Fruit fly (Drosophila melanogaster) whole organism, embryonic: ENCODE results near the gene CG33191.

ENCODE experiments used
- Atf6 ChIP-seq: fragments of 200-800 bp; sonication (Bioruptor generic); IDR thresholded peaks from 2 replicates; pipeline ENCODE4 v1.3.6; 2022; ENCODE audit warnings: missing biosample characterization, missing genetic modification characterization
- B-H2 ChIP-seq: fragments of 200-800 bp; sonication (Bioruptor generic); optimal IDR thresholded peaks from 2 replicates; lab custom pipeline; 2018; ENCODE audit warnings: missing biosample characterization, mild to moderate bottlenecking, missing genetic modification characterization
- CG11456 ChIP-seq: fragments of 200-800 bp; sonication (Bioruptor generic); IDR thresholded peaks from 3 replicates; pipeline ENCODE4 v1.3.6; 2022; ENCODE audit warnings: missing biosample characterization, missing genetic modification characterization
- CG12659 ChIP-seq: fragments of 200-800 bp; sonication (Bioruptor generic); optimal IDR thresholded peaks from 3 replicates; lab custom pipeline; 2017; ENCODE audit warnings: mild to moderate bottlenecking, missing biosample characterization, missing genetic modification reagents, missing genetic modification characterization
- CG13894 ChIP-seq: fragments of 200-800 bp; sonication (Bioruptor generic); optimal IDR thresholded peaks from 3 replicates; lab custom pipeline; 2018; ENCODE audit warnings: missing biosample characterization, mild to moderate bottlenecking, missing genetic modification characterization, moderate library complexity
- CG17612 ChIP-seq: fragments of 200-800 bp; sonication (Bioruptor generic); IDR thresholded peaks from 2 replicates; pipeline ENCODE4 v1.3.6; 2022; ENCODE audit warnings: missing biosample characterization, missing genetic modification characterization
- CG2875 ChIP-seq: fragments of 200-800 bp; sonication (Bioruptor generic); optimal IDR thresholded peaks from 2 replicates; lab custom pipeline; 2017; ENCODE audit warnings: missing biosample characterization, mild to moderate bottlenecking, missing genetic modification characterization, missing genetic modification reagents
- CG30431 ChIP-seq: fragments of 200-800 bp; sonication (Bioruptor generic); optimal IDR thresholded peaks from 2 replicates; lab custom pipeline; 2017; ENCODE audit warnings: missing biosample characterization, missing genetic modification characterization
- CG34224 ChIP-seq: fragments of 200-800 bp; sonication (Bioruptor generic); IDR thresholded peaks from 3 replicates; pipeline ENCODE4 v1.3.6; 2022; ENCODE audit warnings: missing biosample characterization, missing genetic modification characterization; ENCODE audit not compliant: partially characterized antibody
- CG42726 ChIP-seq: fragments of 200-800 bp; sonication (Bioruptor generic); IDR thresholded peaks from 2 replicates; pipeline ENCODE4 v1.3.6; 2022; ENCODE audit warnings: missing biosample characterization, missing genetic modification characterization; ENCODE audit not compliant: partially characterized antibody
- CG4730 ChIP-seq: fragments of 200-800 bp; sonication (Bioruptor generic); IDR thresholded peaks from 2 replicates; pipeline ENCODE4 v1.3.6; 2022; ENCODE audit warnings: missing biosample characterization, missing genetic modification characterization
- CG5245 ChIP-seq: fragments of 200-800 bp; sonication (Bioruptor generic); optimal IDR thresholded peaks from 3 replicates; lab custom pipeline; 2016; ENCODE audit warnings: missing biosample characterization, missing genetic modification characterization
- CG6272 ChIP-seq: fragments of 200-800 bp; sonication (Bioruptor generic); IDR thresholded peaks from 2 replicates; pipeline ENCODE4 v1.3.6; 2022; ENCODE audit warnings: missing biosample characterization, missing genetic modification characterization
- CG7786 ChIP-seq: fragments of 200-800 bp; sonication (Bioruptor generic); optimal IDR thresholded peaks from 2 replicates; lab custom pipeline; 2016; ENCODE audit warnings: missing biosample characterization, missing genetic modification characterization
- CG8478 ChIP-seq: fragments of >200 bp; optimal IDR thresholded peaks from 2 replicates; lab custom pipeline; 2018
- Dfd ChIP-seq, 2 experiments: fragments of >200 bp; optimal IDR thresholded peaks; 2 replicates each; lab custom pipeline; 2017; ENCODE audit warnings: missing biosample characterization in 2 of 2, missing genetic modification characterization in 2 of 2
- Dip2 ChIP-seq: fragments of 200-800 bp; sonication (Bioruptor generic); IDR thresholded peaks from 2 replicates; pipeline ENCODE4 v1.3.6; 2022; ENCODE audit warnings: missing biosample characterization, missing genetic modification characterization
- Drgx ChIP-seq: fragments of 200-800 bp; sonication (Bioruptor generic); IDR thresholded peaks from 2 replicates; pipeline ENCODE4 v1.3.6; 2022; ENCODE audit warnings: missing biosample characterization, missing genetic modification characterization
- Ets65A ChIP-seq: fragments of 200-800 bp; sonication (Bioruptor generic); peaks from one replicate; lab custom pipeline; 2016; ENCODE audit warnings: missing biosample characterization, missing genetic modification characterization
- Fer1 ChIP-seq: fragments of 200-800 bp; sonication (Bioruptor generic); optimal IDR thresholded peaks from 2 replicates; lab custom pipeline; 2017; ENCODE audit warnings: missing biosample characterization, mild to moderate bottlenecking, missing genetic modification characterization
- GATAe ChIP-seq: fragments of 200-800 bp; sonication (Bioruptor generic); conservative IDR thresholded peaks from 2 replicates; pipeline ENCODE4 v1.3.6; 2022; ENCODE audit warnings: missing biosample characterization, missing genetic modification characterization
- Mrtf ChIP-seq: fragments of 200-800 bp; sonication (Bioruptor generic); IDR thresholded peaks from 3 replicates; pipeline ENCODE4 v1.3.6; 2022; ENCODE audit warnings: missing biosample characterization, missing genetic modification characterization
- NK7.1 ChIP-seq: fragments of 200-800 bp; sonication (Bioruptor generic); optimal IDR thresholded peaks from 3 replicates; lab custom pipeline; 2016; ENCODE audit warnings: missing biosample characterization, missing genetic modification characterization
- Neu2 ChIP-seq: fragments of 200-800 bp; sonication (Bioruptor generic); optimal IDR thresholded peaks from 3 replicates; lab custom pipeline; 2016; ENCODE audit warnings: missing biosample characterization, missing genetic modification characterization, borderline replicate concordance
- Oaz ChIP-seq: fragments of 200-800 bp; sonication (Bioruptor generic); IDR thresholded peaks from 2 replicates; pipeline ENCODE4 v1.3.6; 2022; ENCODE audit warnings: missing biosample characterization, missing genetic modification characterization
- Rx ChIP-seq: fragments of 200-800 bp; sonication (Bioruptor generic); IDR thresholded peaks from 2 replicates; pipeline ENCODE4 v1.3.6; 2022; ENCODE audit warnings: missing biosample characterization, missing genetic modification characterization
- amos ChIP-seq: fragments of 200-800 bp; sonication (Bioruptor generic); IDR thresholded peaks from 2 replicates; pipeline ENCODE4 v1.3.6; 2022; ENCODE audit warnings: missing biosample characterization, missing genetic modification characterization; ENCODE audit not compliant: partially characterized antibody
- aop ChIP-seq: fragments of 200-800 bp; sonication (Bioruptor generic); IDR thresholded peaks from 2 replicates; pipeline ENCODE4 v1.3.6; 2022; ENCODE audit warnings: missing biosample characterization, missing genetic modification characterization
- bsh ChIP-seq, 2 experiments: fragments of 200-800 bp; sonication (Bioruptor generic); optimal IDR thresholded peaks; 2 replicates each; lab custom pipeline; 2017 to 2018; ENCODE audit warnings: mild to moderate bottlenecking in 2 of 2, missing biosample characterization in 2 of 2, missing genetic modification characterization in 2 of 2, moderate library complexity in 1 of 2
- cad ChIP-seq: fragments of >200 bp; optimal IDR thresholded peaks from 2 replicates; lab custom pipeline; 2017; ENCODE audit warnings: missing biosample characterization, missing genetic modification characterization
- cato ChIP-seq: fragments of 200-800 bp; sonication (Bioruptor generic); optimal IDR thresholded peaks from 2 replicates; lab custom pipeline; 2016; ENCODE audit warnings: missing biosample characterization, missing genetic modification characterization, borderline replicate concordance
- cg ChIP-seq: fragments of 200-800 bp; sonication (Bioruptor generic); optimal IDR thresholded peaks from 3 replicates; lab custom pipeline; 2019; ENCODE audit warnings: missing biosample characterization, mild to moderate bottlenecking, missing genetic modification characterization, moderate library complexity
- gcm ChIP-seq: fragments of 200-800 bp; sonication (Bioruptor generic); optimal IDR thresholded peaks from 2 replicates; lab custom pipeline; 2019; ENCODE audit warnings: missing biosample characterization, mild to moderate bottlenecking, missing genetic modification characterization, moderate library complexity
- hb ChIP-seq: fragments of 200-800 bp; sonication (Bioruptor generic); IDR thresholded peaks from 3 replicates; pipeline ENCODE4 v1.3.6; 2022; ENCODE audit warnings: missing biosample characterization, missing genetic modification characterization; ENCODE audit not compliant: partially characterized antibody
- hth ChIP-seq: fragments of >200 bp; optimal IDR thresholded peaks from 2 replicates; lab custom pipeline; 2017; ENCODE audit warnings: inconsistent platforms
- jigr1 ChIP-seq: fragments of 200-800 bp; sonication (Bioruptor generic); IDR thresholded peaks from 3 replicates; pipeline ENCODE4 v1.3.6; 2022; ENCODE audit warnings: missing biosample characterization, missing genetic modification characterization
- jing ChIP-seq: fragments of 200-800 bp; sonication (Bioruptor generic); optimal IDR thresholded peaks from 2 replicates; lab custom pipeline; 2018; ENCODE audit warnings: missing biosample characterization, mild to moderate bottlenecking, missing genetic modification characterization
- nau ChIP-seq: fragments of 200-800 bp; sonication (Bioruptor generic); optimal IDR thresholded peaks from 3 replicates; lab custom pipeline; 2017; ENCODE audit warnings: missing biosample characterization, mild to moderate bottlenecking, missing genetic modification characterization, missing genetic modification reagents
- odd ChIP-seq: fragments of 200-800 bp; sonication (Bioruptor generic); optimal IDR thresholded peaks from 2 replicates; lab custom pipeline; 2017; ENCODE audit warnings: missing biosample characterization, mild to moderate bottlenecking, missing genetic modification characterization
- pfk ChIP-seq: fragments of 200-800 bp; sonication (Bioruptor generic); optimal IDR thresholded peaks from 2 replicates; lab custom pipeline; 2018; ENCODE audit warnings: missing biosample characterization, mild to moderate bottlenecking, missing genetic modification characterization, moderate library complexity
- run ChIP-seq: fragments of 200-800 bp; sonication (Bioruptor generic); optimal IDR thresholded peaks from 3 replicates; lab custom pipeline; 2018; ENCODE audit warnings: missing biosample characterization, mild to moderate bottlenecking, missing genetic modification characterization
- stc ChIP-seq: fragments of 200-800 bp; sonication (Bioruptor generic); IDR thresholded peaks from 2 replicates; pipeline ENCODE4 v1.3.6; 2022; ENCODE audit warnings: missing biosample characterization, missing genetic modification characterization
- sug ChIP-seq: fragments of 200-800 bp; optimal IDR thresholded peaks from 2 replicates; lab custom pipeline; 2019; ENCODE audit warnings: missing biosample characterization, mild to moderate bottlenecking, missing genetic modification characterization, moderate library complexity
- trem ChIP-seq: fragments of 200-800 bp; optimal IDR thresholded peaks from 3 replicates; lab custom pipeline; 2019; ENCODE audit warnings: missing biosample characterization, mild to moderate bottlenecking, missing genetic modification characterization, moderate library complexity
- tx ChIP-seq: fragments of 200-800 bp; sonication (Bioruptor generic); optimal IDR thresholded peaks from 2 replicates; lab custom pipeline; 2016; ENCODE audit warnings: missing biosample characterization, missing genetic modification characterization
- zen2 ChIP-seq: fragments of 200-800 bp; sonication (Bioruptor generic); IDR thresholded peaks from 3 replicates; pipeline ENCODE4 v1.3.6; 2022; ENCODE audit warnings: missing biosample characterization, missing genetic modification characterization; ENCODE audit not compliant: partially characterized antibody

The CG33191 gene

DNA sequence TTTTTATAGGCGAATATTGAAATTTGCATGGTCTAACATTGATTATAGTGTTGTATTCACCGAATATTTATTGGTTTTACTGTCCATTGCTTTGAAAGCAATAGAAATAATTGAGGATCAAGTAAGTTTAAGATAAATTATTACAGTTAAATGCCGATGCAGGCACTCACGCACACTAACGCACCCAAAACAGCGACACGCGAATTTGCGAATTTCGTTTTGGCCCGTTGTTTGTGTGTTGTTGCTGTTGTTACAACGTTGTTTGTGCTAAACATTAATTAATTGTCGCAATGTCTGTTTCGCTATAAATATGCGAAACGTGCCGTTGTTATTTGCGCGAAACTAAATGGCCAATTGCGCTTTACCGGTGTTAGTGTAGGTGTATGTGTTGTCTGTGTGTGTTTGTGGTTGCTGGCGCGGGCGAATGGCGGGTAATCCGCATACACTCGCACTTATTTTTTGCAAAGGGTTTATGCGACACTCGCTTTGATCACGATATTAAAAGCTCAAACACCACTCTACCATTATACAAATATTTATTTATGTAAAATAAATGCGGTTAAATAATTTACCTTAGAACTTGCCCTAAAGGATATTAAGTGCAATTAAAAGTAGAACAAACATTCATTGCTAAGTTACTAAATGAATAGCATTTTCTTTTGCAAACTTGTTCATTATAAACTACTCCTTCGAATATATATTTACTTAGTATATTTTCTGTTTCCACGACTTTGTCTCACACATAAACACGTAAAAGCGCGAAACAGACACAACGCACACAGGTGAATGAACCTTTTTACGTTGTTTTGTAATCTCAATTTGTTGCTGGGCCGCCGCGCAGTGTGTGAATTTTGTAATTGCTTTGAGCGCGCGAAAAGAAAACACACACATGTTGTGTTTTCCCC lies 31.6 kb downstream of the CG33191 start (continued):
- TF ChIP-seq jing (GFP tag; lab: Kevin White, UChicago) (no peak), cato (GFP tag; lab: Kevin White, UChicago) (no peak), stc (GFP tag; lab: Robert Waterston, UW) (0 out of 2 replicates have a peak, but pooled peaks have one; percentile 28)

DNA sequence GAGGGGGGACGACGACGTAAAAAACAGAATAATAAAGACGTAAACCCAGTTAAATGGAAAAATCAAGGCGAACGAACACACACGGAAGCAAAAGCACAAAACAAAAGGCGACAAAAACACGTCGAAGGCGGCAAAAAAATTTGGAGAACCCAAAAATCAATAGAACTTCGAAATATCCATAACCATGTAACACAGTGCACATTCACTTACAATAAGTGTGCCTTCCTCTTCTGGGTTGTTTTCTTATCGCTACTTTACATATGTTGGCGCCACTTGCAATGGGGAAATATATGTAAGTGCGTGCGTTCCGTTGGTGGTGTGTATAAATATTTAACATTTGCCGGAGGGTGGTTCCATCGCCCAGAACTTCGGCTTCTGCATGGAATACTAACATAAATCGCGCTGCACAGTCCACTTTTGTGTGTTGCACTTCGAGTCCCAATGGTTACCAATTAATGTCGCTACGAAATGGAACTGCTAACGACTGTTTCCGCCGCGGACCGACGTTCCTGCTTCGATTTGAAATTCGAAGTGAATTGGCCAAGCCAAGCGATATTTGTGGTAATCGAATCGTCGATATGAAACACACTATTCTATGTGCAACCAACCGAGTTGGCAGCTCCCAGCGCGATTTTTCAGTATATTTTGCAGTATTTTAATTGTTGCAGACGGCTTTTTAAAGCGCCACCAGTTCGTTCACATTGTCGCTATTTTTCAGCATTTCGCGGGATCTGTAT lies 32.4 kb downstream of the CG33191 start, which contains the start of the genes CG9801 and Nasp:
Gene CG9801, minus strand, starts transcription at position 542 of the 737 bp plus-strand sequence.
Gene Nasp, plus strand, starts transcription at position 665 of the 737 bp plus-strand sequence.
- TF ChIP-seq jigr1 (GFP tag; lab: Robert Waterston, UW) = no peak
- TF ChIP-seq CG17612 (GFP tag; lab: Robert Waterston, UW) = no peak
- TF ChIP-seq Neu2 (GFP tag; lab: Kevin White, UChicago) = no peak
- peak; percentile 7 for TF ChIP-seq CG5245 (GFP tag; lab: Kevin White, UChicago)
- no peak for TF ChIP-seq Drgx
- TF ChIP-seq Oaz = no peak
- TF ChIP-seq CG2875 (GFP tag; lab: Kevin White, UChicago) = no peak
- no peak for TF ChIP-seq B-H2 (GFP tag; lab: Kevin White, UChicago)
- TF ChIP-seq Fer1 (GFP tag; lab: Kevin White, UChicago) = peak; percentile 35
- TF ChIP-seq Atf6 (GFP tag; lab: Robert Waterston, UW) = no peak
- peak; percentile 16; the same call in 1 of the 2 replicates for TF ChIP-seq CG6272 (GFP tag; lab: Robert Waterston, UW)
- no peak for TF ChIP-seq cg (GFP tag; lab: Kevin White, UChicago)
- no peak for TF ChIP-seq CG30431 (GFP tag; lab: Kevin White, UChicago)
- TF ChIP-seq aop (GFP tag; lab: Robert Waterston, UW) = no peak
- TF ChIP-seq gcm (GFP tag; lab: Kevin White, UChicago) = peak; percentile 42
- peak in 1 of 2 experiments; percentile 19 for TF ChIP-seq bsh (GFP tag; optimal IDR thresholded peaks at IDR 0.05; lab: Kevin White, UChicago)
- peak; percentile 4 for TF ChIP-seq nau
- TF ChIP-seq zen2 (GFP tag; lab: Robert Waterston, UW) = 0 out of 3 replicates have a peak, but pooled peaks have one; percentile 6
- no peak for TF ChIP-seq Mrtf
- TF ChIP-seq Dfd (GFP tag; optimal IDR thresholded peaks at IDR 0.05; lab: Kevin White, UChicago) = no peak
- peak; percentile 100 for TF ChIP-seq trem
- peak; percentile 15 for TF ChIP-seq NK7.1 (GFP tag; lab: Kevin White, UChicago)
- TF ChIP-seq Ets65A (GFP tag; lab: Kevin White, UChicago) = peak; percentile 49
- no peak for TF ChIP-seq CG13894
- TF ChIP-seq CG7786 = no peak
- TF ChIP-seq CG4730 (GFP tag; lab: Robert Waterston, UW) = no peak
- TF ChIP-seq GATAe (GFP tag; lab: Robert Waterston, UW) = no peak
- no peak for TF ChIP-seq sug
- TF ChIP-seq Rx = no peak
- no peak for TF ChIP-seq pfk (GFP tag; lab: Kevin White, UChicago)
- TF ChIP-seq amos (GFP tag; lab: Robert Waterston, UW) = peak; percentile 83
- no peak for TF ChIP-seq CG8478
- no peak for TF ChIP-seq Dip2 (GFP tag; lab: Robert Waterston, UW)
- no peak for TF ChIP-seq hth (lab: Kevin White, UChicago)
- peak; percentile 41 for TF ChIP-seq run (tag; lab: Kevin White, UChicago)
- peak; percentile 54; the same call in 1 of the 2 replicates for TF ChIP-seq CG42726 (GFP tag; lab: Robert Waterston, UW)
- TF ChIP-seq CG34224 (GFP tag; lab: Robert Waterston, UW) = peak; percentile 61
- no peak for TF ChIP-seq odd (GFP tag; lab: Kevin White, UChicago)
- TF ChIP-seq hb (GFP tag; lab: Robert Waterston, UW) = peak; percentile 63; the same call in 2 of the 3 replicates
- peak; percentile 15 for TF ChIP-seq tx (GFP tag; lab: Kevin White, UChicago)
- 0 out of 3 replicates have a peak, but pooled peaks have one; percentile 13 for TF ChIP-seq CG11456 (GFP tag; lab: Robert Waterston, UW)
- TF ChIP-seq CG12659 = peak; percentile 86
- no peak for TF ChIP-seq cad (GFP tag; lab: Kevin White, UChicago)
